Worm (Caenorhabditis elegans) whole organism, L3 larva: ENCODE measurements around the gene flr-4.

Source experiments
- egl-5 ChIP-seq: fragments of 150-350 bp; optimal IDR thresholded peaks from 2 replicates; lab custom pipeline; 2017; ENCODE audit warnings: missing biosample characterization, missing genetic modification reagents, missing genetic modification characterization, inconsistent platforms
- elt-1 ChIP-seq: fragments of 150-350 bp; optimal IDR thresholded peaks from 2 replicates; lab custom pipeline; 2014; ENCODE audit warnings: missing biosample characterization, missing genetic modification characterization
- elt-2 ChIP-seq: sonication (generic microtip); optimal IDR thresholded peaks from 2 replicates; lab custom pipeline; 2016; ENCODE audit warnings: missing genetic modification reagents, mild to moderate bottlenecking, missing genetic modification characterization, missing compliant biosample characterization
- elt-3 ChIP-seq, 3 experiments: fragments of 150-350 bp in 1 of 3; sonication (generic microtip) in 2 of 3; optimal IDR thresholded peaks; 2 replicates in 2 of 3; 4 replicates in 1 of 3; lab custom pipeline; 2014 to 2017; ENCODE audit warnings: missing biosample characterization in 3 of 3, missing genetic modification characterization in 3 of 3
- fkh-10 ChIP-seq: sonication (generic microtip); optimal IDR thresholded peaks from 2 replicates; lab custom pipeline; 2017; ENCODE audit warnings: missing biosample characterization, missing genetic modification reagents, missing genetic modification characterization
- jun-1 ChIP-seq: fragments of 150-350 bp; optimal IDR thresholded peaks from 2 replicates; lab custom pipeline; 2014; ENCODE audit warnings: missing biosample characterization, missing genetic modification reagents, missing genetic modification characterization
- nhr-11 ChIP-seq: fragments of 150-350 bp; optimal IDR thresholded peaks from 2 replicates; lab custom pipeline; 2014; ENCODE audit warnings: missing biosample characterization, missing genetic modification characterization
- nhr-12 ChIP-seq: fragments of 150-350 bp; optimal IDR thresholded peaks from 2 replicates; lab custom pipeline; 2014; ENCODE audit warnings: missing biosample characterization, missing genetic modification characterization
- tbx-2 ChIP-seq: sonication (generic microtip); optimal IDR thresholded peaks from 2 replicates; lab custom pipeline; 2016; ENCODE audit warnings: mild to moderate bottlenecking, missing genetic modification characterization, missing compliant biosample characterization
- unc-39 ChIP-seq: sonication (generic microtip); optimal IDR thresholded peaks from 4 replicates; lab custom pipeline; 2017; ENCODE audit warnings: missing biosample characterization, missing genetic modification characterization
- zag-1 ChIP-seq: fragments of 150-350 bp; optimal IDR thresholded peaks from 2 replicates; lab custom pipeline; 2014; ENCODE audit warnings: missing biosample characterization, missing genetic modification characterization
- ztf-11 ChIP-seq: fragments of 150-350 bp; optimal IDR thresholded peaks from 2 replicates; lab custom pipeline; 2014; ENCODE audit warnings: missing biosample characterization, missing genetic modification characterization

DNA sequence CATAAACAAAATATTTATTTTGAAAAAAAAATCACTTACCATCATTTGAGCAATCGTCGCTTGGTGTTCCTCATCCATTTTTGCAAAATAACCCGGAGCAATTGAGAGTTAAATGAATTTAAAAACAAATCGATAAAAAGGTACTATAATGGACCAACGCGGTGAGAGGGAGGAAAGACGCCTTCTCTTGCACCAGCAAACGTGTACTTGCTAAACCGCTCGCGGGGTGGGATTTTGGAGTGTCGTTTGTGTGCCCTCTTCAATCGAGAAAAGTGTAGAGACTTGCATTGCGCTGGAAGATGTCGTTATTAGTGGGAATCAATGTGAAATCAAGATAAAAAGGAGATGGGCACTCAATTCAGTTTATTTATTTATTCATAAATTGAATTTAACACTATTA is 5.4 kb upstream of the flr-4 start, which contains the start of gene H40L08.1:
- TF ChIP-seq unc-39 (tag; lab: Kevin White, UChicago): no peak
- no peak for TF ChIP-seq tbx-2 (tag; lab: Kevin White, UChicago)
- no peak for TF ChIP-seq nhr-11
- no peak for TF ChIP-seq elt-3 (tag; optimal IDR thresholded peaks at IDR 0.05; lab: Kevin White, UChicago)
- peak; percentile 15 for TF ChIP-seq elt-2 (tag; lab: Kevin White, UChicago)
- TF ChIP-seq zag-1 (tag; lab: Kevin White, UChicago): no peak
- no peak for TF ChIP-seq elt-1 (tag; lab: Kevin White, UChicago)
- no peak for TF ChIP-seq jun-1 (tag; lab: Kevin White, UChicago)
- TF ChIP-seq egl-5: no peak
- TF ChIP-seq nhr-12: no peak
- TF ChIP-seq fkh-10 (GFP tag; lab: Kevin White, UChicago): no peak
- TF ChIP-seq ztf-11: no peak
